Worm (Caenorhabditis elegans) whole organism, L3 larva: Measurements from ENCODE around the gene zfp-3.

Experiments
- ama-1 ChIP-seq: fragments of 150-350 bp; optimal IDR thresholded peaks from 2 replicates; lab custom pipeline; 2018
- ceh-9 ChIP-seq: sonication (generic microtip); optimal IDR thresholded peaks from 2 replicates; lab custom pipeline; 2018; ENCODE audit warnings: missing biosample characterization, missing genetic modification characterization
- egl-27 ChIP-seq: sonication (generic microtip); optimal IDR thresholded peaks from 4 replicates; lab custom pipeline; 2017; ENCODE audit warnings: missing biosample characterization, missing genetic modification reagents, missing genetic modification characterization
- elt-1 ChIP-seq: fragments of 150-350 bp; optimal IDR thresholded peaks from 2 replicates; lab custom pipeline; 2014; ENCODE audit warnings: missing biosample characterization, missing genetic modification characterization
- fkh-2 ChIP-seq: fragments of 150-350 bp; optimal IDR thresholded peaks from 2 replicates; lab custom pipeline; 2014; ENCODE audit warnings: missing biosample characterization, missing genetic modification reagents, missing genetic modification characterization
- fos-1 ChIP-seq: fragments of 150-350 bp; optimal IDR thresholded peaks from 2 replicates; lab custom pipeline; 2014; ENCODE audit warnings: missing biosample characterization, missing genetic modification characterization
- nhr-11 ChIP-seq: fragments of 150-350 bp; optimal IDR thresholded peaks from 2 replicates; lab custom pipeline; 2014; ENCODE audit warnings: missing biosample characterization, missing genetic modification characterization
- nhr-28 ChIP-seq: fragments of 150-350 bp; optimal IDR thresholded peaks from 2 replicates; lab custom pipeline; 2014; ENCODE audit warnings: missing biosample characterization, missing genetic modification characterization
- pqm-1 ChIP-seq: fragments of 150-350 bp; optimal IDR thresholded peaks from 2 replicates; lab custom pipeline; 2017; ENCODE audit warnings: missing biosample characterization, missing genetic modification characterization, inconsistent platforms
- tbx-2 ChIP-seq: sonication (generic microtip); optimal IDR thresholded peaks from 2 replicates; lab custom pipeline; 2016; ENCODE audit warnings: mild to moderate bottlenecking, missing genetic modification characterization, missing compliant biosample characterization
- unc-39 ChIP-seq: sonication (generic microtip); optimal IDR thresholded peaks from 4 replicates; lab custom pipeline; 2017; ENCODE audit warnings: missing biosample characterization, missing genetic modification characterization
- unc-62 ChIP-seq: fragments of 150-350 bp; sonication (generic microtip); optimal IDR thresholded peaks from 4 replicates; lab custom pipeline; 2014; ENCODE audit warnings: missing biosample characterization, missing genetic modification reagents, missing genetic modification characterization
- zag-1 ChIP-seq: fragments of 150-350 bp; optimal IDR thresholded peaks from 2 replicates; lab custom pipeline; 2014; ENCODE audit warnings: missing biosample characterization, missing genetic modification characterization

- TF ChIP-seq fkh-2 (tag; lab: Kevin White, UChicago): no peak
- no peak for TF ChIP-seq nhr-11 (tag; lab: Kevin White, UChicago)
- TF ChIP-seq tbx-2 (tag; lab: Kevin White, UChicago): no peak
- no peak for TF ChIP-seq nhr-28
- TF ChIP-seq ama-1 (lab: Kevin White, UChicago): no peak
- TF ChIP-seq egl-27 (tag; lab: Kevin White, UChicago): no peak
- no peak for TF ChIP-seq unc-62 (GFP tag; lab: Kevin White, UChicago)
- TF ChIP-seq unc-39 (tag; lab: Kevin White, UChicago): no peak
- no peak for TF ChIP-seq pqm-1
- TF ChIP-seq ceh-9 (tag; lab: Kevin White, UChicago): no peak
- no peak for TF ChIP-seq zag-1 (tag; lab: Kevin White, UChicago)
- TF ChIP-seq fos-1 (tag; lab: Kevin White, UChicago): no peak
- TF ChIP-seq elt-1 (tag; lab: Kevin White, UChicago): no peak
These were observed 2.7 kb downstream of the zfp-3 start for ce11 chrX:1443556-1444243.
